Worm (Caenorhabditis elegans) whole organism, L4 larva: ENCODE results near the gene F55B12.2.

Experiments used
- F10B5.3 ChIP-seq: sonication (generic microtip); optimal IDR thresholded peaks from 2 replicates; lab custom pipeline; 2016; ENCODE audit warnings: mild to moderate bottlenecking, missing genetic modification characterization, missing compliant biosample characterization
- F26F4.8 ChIP-seq: fragments of 200-800 bp; sonication (Bioruptor generic); conservative IDR thresholded peaks from 2 replicates; pipeline ENCODE4 v1.3.6; 2022; ENCODE audit warnings: missing genetic modification characterization, missing compliant biosample characterization
- T20F7.1 ChIP-seq: fragments of 200-800 bp; sonication (Bioruptor generic); optimal IDR thresholded peaks from 2 replicates; lab custom pipeline; 2018; ENCODE audit warnings: mild to moderate bottlenecking, missing genetic modification characterization, missing compliant biosample characterization
- Y105C5A.15 ChIP-seq: fragments of 200-800 bp; sonication (Bioruptor generic); IDR thresholded peaks from 2 replicates; pipeline ENCODE4 v1.3.6; 2022; ENCODE audit warnings: missing genetic modification characterization, missing compliant biosample characterization
- Y5F2A.4 ChIP-seq: fragments of 200-800 bp; sonication (Bioruptor generic); optimal IDR thresholded peaks from 2 replicates; lab custom pipeline; 2018; ENCODE audit warnings: mild to moderate bottlenecking, missing genetic modification characterization, missing compliant biosample characterization
- Y75B8A.6 ChIP-seq: fragments of 200-800 bp; sonication (Bioruptor generic); IDR thresholded peaks from 2 replicates; pipeline ENCODE4 v1.3.6; 2022; ENCODE audit warnings: missing genetic modification reagents, missing genetic modification characterization, missing compliant biosample characterization
- ZK546.5 ChIP-seq, 2 experiments: sonication (generic microtip); optimal IDR thresholded peaks; 2 replicates each; lab custom pipeline; 2017; ENCODE audit warnings: missing biosample characterization in 2 of 2, missing genetic modification characterization in 2 of 2
- aha-1 ChIP-seq: fragments of 150-350 bp; peaks from one replicate; lab custom pipeline; 2014; ENCODE audit warnings: missing biosample characterization, missing genetic modification characterization
- ama-1 ChIP-seq: fragments of 150-350 bp; optimal IDR thresholded peaks from 2 replicates; lab custom pipeline; 2014; ENCODE audit warnings: inconsistent platforms, mixed read lengths
- arid-1 ChIP-seq: fragments of 200-800 bp; sonication (Bioruptor generic); conservative IDR thresholded peaks from 2 replicates; pipeline ENCODE4 v1.3.6; 2022; ENCODE audit warnings: missing genetic modification reagents, missing genetic modification characterization, missing compliant biosample characterization
- attf-4 ChIP-seq: sonication (generic microtip); optimal IDR thresholded peaks from 3 replicates; lab custom pipeline; 2017; ENCODE audit warnings: missing biosample characterization, missing genetic modification characterization
- ceh-20 ChIP-seq: fragments of 200-800 bp; sonication (Bioruptor generic); IDR thresholded peaks from 2 replicates; pipeline ENCODE4 v1.3.6; 2022; ENCODE audit warnings: missing genetic modification reagents, missing genetic modification characterization, missing compliant biosample characterization
- ceh-28 ChIP-seq: fragments of 150-350 bp; optimal IDR thresholded peaks from 2 replicates; lab custom pipeline; 2014; ENCODE audit warnings: missing biosample characterization, missing genetic modification reagents, missing genetic modification characterization
- ceh-62 ChIP-seq: sonication (generic microtip); optimal IDR thresholded peaks from 2 replicates; lab custom pipeline; 2017; ENCODE audit warnings: missing biosample characterization, missing genetic modification characterization
- ctbp-1 ChIP-seq: fragments of 200-800 bp; sonication (Bioruptor generic); IDR thresholded peaks from 2 replicates; pipeline ENCODE4 v1.3.6; 2022; ENCODE audit warnings: missing genetic modification reagents, missing genetic modification characterization, missing compliant biosample characterization
- daf-16 ChIP-seq, 3 experiments: sonication (generic microtip); optimal IDR thresholded peaks; 2 replicates each; lab custom pipeline; 2016 to 2017; ENCODE audit warnings: missing genetic modification characterization in 3 of 3, missing genetic modification reagents in 3 of 3, mild to moderate bottlenecking in 2 of 3, missing compliant biosample characterization in 2 of 3, missing biosample characterization in 1 of 3, moderate library complexity in 1 of 3
- daf-19 ChIP-seq: fragments of 200-800 bp; sonication (Bioruptor generic); conservative IDR thresholded peaks from 2 replicates; pipeline ENCODE4 v1.3.6; 2022; ENCODE audit warnings: missing genetic modification characterization, missing compliant biosample characterization
- dmd-6 ChIP-seq: fragments of 200-800 bp; sonication (Bioruptor generic); IDR thresholded peaks from 2 replicates; pipeline ENCODE4 v1.3.6; 2022; ENCODE audit warnings: missing genetic modification reagents, missing genetic modification characterization, missing compliant biosample characterization
- egl-43 ChIP-seq: fragments of 200-800 bp; sonication (Bioruptor generic); IDR thresholded peaks from 2 replicates; pipeline ENCODE4 v1.3.6; 2022; ENCODE audit warnings: missing genetic modification reagents, missing genetic modification characterization, missing compliant biosample characterization
- fkh-10 ChIP-seq: fragments of 150-350 bp; optimal IDR thresholded peaks from 2 replicates; lab custom pipeline; 2014; ENCODE audit warnings: missing biosample characterization, missing genetic modification reagents, missing genetic modification characterization
- hlh-11 ChIP-seq: fragments of 200-800 bp; sonication (Bioruptor generic); optimal IDR thresholded peaks from 2 replicates; lab custom pipeline; 2018; ENCODE audit warnings: mild to moderate bottlenecking, missing genetic modification characterization, missing compliant biosample characterization
- hlh-30 ChIP-seq: sonication (generic microtip); optimal IDR thresholded peaks from 2 replicates; lab custom pipeline; 2017; ENCODE audit warnings: antibody characterized with exemption, mild to moderate bottlenecking, missing genetic modification characterization, missing compliant biosample characterization; ENCODE audit not compliant: insufficient read depth
- lin-1 ChIP-seq: fragments of 200-800 bp; sonication (Bioruptor generic); IDR thresholded peaks from 2 replicates; pipeline ENCODE4 v1.3.6; 2022; ENCODE audit warnings: missing genetic modification reagents, missing genetic modification characterization, missing compliant biosample characterization
- lir-3 ChIP-seq: sonication (generic microtip); optimal IDR thresholded peaks from 2 replicates; lab custom pipeline; 2016; ENCODE audit warnings: mild to moderate bottlenecking, missing genetic modification characterization, missing compliant biosample characterization
- lsy-2 ChIP-seq, 2 experiments: fragments of 150-350 bp in 1 of 2; sonication (generic microtip) in 1 of 2; optimal IDR thresholded peaks; 2 replicates each; lab custom pipeline; 2014 to 2017; ENCODE audit warnings: missing biosample characterization in 2 of 2, missing genetic modification characterization in 2 of 2
- madf-5 ChIP-seq, 2 experiments: fragments of 200-800 bp; sonication (Bioruptor generic); IDR thresholded peaks; 2 replicates each; pipeline ENCODE4 v1.3.6; 2022; ENCODE audit warnings: missing compliant biosample characterization in 2 of 2, missing genetic modification characterization in 2 of 2
- mdl-1 ChIP-seq, 2 experiments: fragments of 150-350 bp in 1 of 2; sonication (generic microtip) in 1 of 2; optimal IDR thresholded peaks; 2 replicates each; lab custom pipeline; 2014 to 2017; ENCODE audit warnings: missing biosample characterization in 2 of 2, missing genetic modification characterization in 2 of 2
- mes-2 ChIP-seq: sonication (generic microtip); optimal IDR thresholded peaks from 2 replicates; lab custom pipeline; 2016; ENCODE audit warnings: missing genotype, mild to moderate bottlenecking, missing genetic modification characterization, missing compliant biosample characterization; ENCODE audit not compliant: poor library complexity, severe bottlenecking
- nhr-11 ChIP-seq: fragments of 150-350 bp; optimal IDR thresholded peaks from 2 replicates; lab custom pipeline; 2014; ENCODE audit warnings: missing biosample characterization, missing genetic modification characterization
- nhr-111 ChIP-seq: fragments of 200-800 bp; sonication (Bioruptor generic); optimal IDR thresholded peaks from 2 replicates; lab custom pipeline; 2018; ENCODE audit warnings: mild to moderate bottlenecking, missing genetic modification characterization, missing compliant biosample characterization
- nhr-237 ChIP-seq: sonication (generic microtip); optimal IDR thresholded peaks from 2 replicates; lab custom pipeline; 2017; ENCODE audit warnings: missing biosample characterization, missing genetic modification characterization
- nhr-28 ChIP-seq: fragments of 150-350 bp; optimal IDR thresholded peaks from 2 replicates; lab custom pipeline; 2014; ENCODE audit warnings: missing biosample characterization, missing genetic modification characterization
- nhr-42 ChIP-seq: fragments of 200-800 bp; sonication (Bioruptor generic); IDR thresholded peaks from 2 replicates; pipeline ENCODE4 v1.3.6; 2022; ENCODE audit warnings: missing genetic modification characterization, missing compliant biosample characterization
- nhr-48 ChIP-seq: sonication (generic microtip); optimal IDR thresholded peaks from 2 replicates; lab custom pipeline; 2016; ENCODE audit warnings: mild to moderate bottlenecking, missing genetic modification characterization, missing compliant biosample characterization
- nhr-6 ChIP-seq: fragments of 150-350 bp; optimal IDR thresholded peaks from 2 replicates; lab custom pipeline; 2014; ENCODE audit warnings: missing biosample characterization, missing genetic modification characterization
- nhr-77 ChIP-seq: fragments of 150-350 bp; optimal IDR thresholded peaks from 2 replicates; lab custom pipeline; 2014; ENCODE audit warnings: missing biosample characterization, missing genetic modification characterization
- pqm-1 ChIP-seq: sonication (generic microtip); optimal IDR thresholded peaks from 2 replicates; lab custom pipeline; 2017; ENCODE audit warnings: missing biosample characterization, missing genetic modification characterization
- rbr-2 ChIP-seq: sonication (generic microtip); optimal IDR thresholded peaks from 2 replicates; lab custom pipeline; 2016; ENCODE audit warnings: missing genotype, missing genetic modification characterization, missing compliant biosample characterization
- saeg-2 ChIP-seq: fragments of 200-800 bp; sonication (Bioruptor generic); IDR thresholded peaks from 2 replicates; pipeline ENCODE4 v1.3.6; 2022; ENCODE audit warnings: missing genetic modification reagents, missing genetic modification characterization, missing compliant biosample characterization
- set-16 ChIP-seq: fragments of 200-800 bp; sonication (Bioruptor generic); IDR thresholded peaks from 2 replicates; pipeline ENCODE4 v1.3.6; 2022; ENCODE audit warnings: missing genetic modification reagents, missing genetic modification characterization, missing compliant biosample characterization
- snpc-1.2 ChIP-seq: fragments of 200-800 bp; sonication (Bioruptor generic); IDR thresholded peaks from 2 replicates; pipeline ENCODE4 v1.3.6; 2022; ENCODE audit warnings: missing genetic modification reagents, missing genetic modification characterization, missing compliant biosample characterization
- spr-1 ChIP-seq: sonication (generic microtip); optimal IDR thresholded peaks from 2 replicates; lab custom pipeline; 2016; ENCODE audit warnings: mild to moderate bottlenecking, missing genetic modification characterization, missing compliant biosample characterization
- spr-3 ChIP-seq: fragments of 200-800 bp; sonication (Bioruptor generic); optimal IDR thresholded peaks from 2 replicates; lab custom pipeline; 2018; ENCODE audit warnings: mild to moderate bottlenecking, missing genetic modification characterization, missing compliant biosample characterization
- tag-97 ChIP-seq: fragments of 200-800 bp; sonication (Bioruptor generic); IDR thresholded peaks from 2 replicates; pipeline ENCODE4 v1.3.6; 2022; ENCODE audit warnings: missing genetic modification characterization, missing compliant biosample characterization
- unc-62 ChIP-seq, 3 experiments: fragments of 150-350 bp in 1 of 3; sonication (generic microtip); optimal IDR thresholded peaks in 2 of 3; peaks in 1 of 3; 1 replicate in 1 of 3; 2 replicates in 2 of 3; lab custom pipeline; 2014 to 2017; ENCODE audit warnings: missing biosample characterization in 3 of 3, missing genetic modification characterization in 3 of 3, missing genetic modification reagents in 3 of 3, missing genotype in 1 of 3
- vab-7 ChIP-seq: fragments of 200-800 bp; sonication (Bioruptor generic); IDR thresholded peaks from 2 replicates; pipeline ENCODE4 v1.3.6; 2022; ENCODE audit warnings: missing genetic modification reagents, missing genetic modification characterization, missing compliant biosample characterization
- zag-1 ChIP-seq: fragments of 150-350 bp; optimal IDR thresholded peaks from 2 replicates; lab custom pipeline; 2014; ENCODE audit warnings: missing biosample characterization, missing genetic modification characterization
- zfp-3 ChIP-seq: fragments of 200-800 bp; sonication (Bioruptor generic); conservative IDR thresholded peaks from 2 replicates; pipeline ENCODE4 v1.3.6; 2022; ENCODE audit warnings: missing genetic modification reagents, missing genetic modification characterization, missing compliant biosample characterization
- zip-2 ChIP-seq: fragments of 150-350 bp; optimal IDR thresholded peaks from 2 replicates; lab custom pipeline; 2014; ENCODE audit warnings: missing biosample characterization, missing genetic modification characterization
- ztf-11 ChIP-seq: fragments of 150-350 bp; optimal IDR thresholded peaks from 2 replicates; lab custom pipeline; 2014; ENCODE audit warnings: missing biosample characterization, missing genetic modification characterization
- ztf-7 ChIP-seq: fragments of 150-350 bp; optimal IDR thresholded peaks from 2 replicates; lab custom pipeline; 2014; ENCODE audit warnings: missing biosample characterization, missing genetic modification characterization

F55B12.2 gene

ce11 chrV:13789362-13789761 lies 27.4 kb downstream of the F55B12.2 start (continued):
- TF ChIP-seq tag-97 (GFP tag; lab: Robert Waterston, UW), result no peak
- no peak for TF ChIP-seq Y75B8A.6 (GFP tag; lab: Robert Waterston, UW)
- TF ChIP-seq lin-1 (GFP tag; lab: Robert Waterston, UW), result peak; percentile 40; the same call in 1 of the 2 replicates
- no peak for TF ChIP-seq snpc-1.2 (GFP tag; lab: Robert Waterston, UW)
- no peak for TF ChIP-seq ztf-11 (tag; lab: Kevin White, UChicago)
- peak; percentile 94 for TF ChIP-seq nhr-77 (tag; lab: Kevin White, UChicago)
- peak; percentile 73 for TF ChIP-seq mes-2
- no peak for TF ChIP-seq ZK546.5 (tag; optimal IDR thresholded peaks at IDR 0.05; lab: Kevin White, UChicago)
- TF ChIP-seq spr-1 (tag; lab: Kevin White, UChicago), result peak; percentile 15
- no peak for TF ChIP-seq nhr-42 (GFP tag; lab: Robert Waterston, UW)
- TF ChIP-seq set-16 (GFP tag; lab: Robert Waterston, UW), result peak; percentile 35; the same call in 1 of the 2 replicates
- TF ChIP-seq spr-3 (GFP tag; lab: Kevin White, UChicago), result no peak
- peak; percentile 82 for TF ChIP-seq dmd-6 (GFP tag; lab: Robert Waterston, UW)
- TF ChIP-seq hlh-11 (tag; lab: Kevin White, UChicago), result peak; percentile 91
- no peak for TF ChIP-seq Y105C5A.15 (GFP tag; lab: Robert Waterston, UW)
- peak in 1 of 2 experiments; percentile 100 for TF ChIP-seq unc-62 (GFP tag; optimal IDR thresholded peaks at IDR 0.05 in 1 of 2; lab: Kevin White, UChicago)
- no peak for TF ChIP-seq unc-62 (tag; optimal IDR thresholded peaks at IDR 0.05; lab: Kevin White, UChicago)
- no peak; the same call in 1 of the 2 replicates for TF ChIP-seq arid-1 (GFP tag; lab: Robert Waterston, UW)
- no peak for TF ChIP-seq nhr-111
- TF ChIP-seq attf-4 (tag; lab: Kevin White, UChicago), result peak; percentile 7
- peak; percentile 99 for TF ChIP-seq nhr-6
- TF ChIP-seq zag-1 (tag; lab: Kevin White, UChicago), result no peak
- peak; percentile 84 to 88 for TF ChIP-seq lsy-2 (tag; optimal IDR thresholded peaks at IDR 0.05; lab: Kevin White, UChicago)
- TF ChIP-seq ztf-7 (tag; lab: Kevin White, UChicago), result no peak
- no peak for TF ChIP-seq zip-2
- no peak for TF ChIP-seq nhr-237 (tag; lab: Kevin White, UChicago)
- TF ChIP-seq pqm-1 (tag; lab: Kevin White, UChicago), result no peak
- TF ChIP-seq nhr-11 (tag; lab: Kevin White, UChicago), result peak; percentile 96
- peak; percentile 72 for TF ChIP-seq ama-1
- no peak for TF ChIP-seq F26F4.8 (GFP tag; lab: Robert Waterston, UW)
- TF ChIP-seq ctbp-1, result peak; percentile 30; the same call in 1 of the 2 replicates
- peak; percentile 70 for TF ChIP-seq egl-43 (GFP tag; lab: Robert Waterston, UW)
- TF ChIP-seq ceh-20 (GFP tag; lab: Robert Waterston, UW), result peak; percentile 82
- TF ChIP-seq ceh-28 (tag; lab: Kevin White, UChicago), result peak; percentile 35
- peak; percentile 33 for TF ChIP-seq F10B5.3 (tag; lab: Kevin White, UChicago)
- no peak for TF ChIP-seq madf-5 (GFP tag; IDR thresholded peaks at IDR 0.05; lab: Robert Waterston, UW)
- TF ChIP-seq Y5F2A.4, result no peak
- no peak for TF ChIP-seq zfp-3 (GFP tag; lab: Robert Waterston, UW)
- TF ChIP-seq aha-1, result peak; percentile 91
- peak; percentile 40 to 87 for TF ChIP-seq mdl-1 (tag; optimal IDR thresholded peaks at IDR 0.05; lab: Kevin White, UChicago)
- TF ChIP-seq daf-16 (GFP tag; optimal IDR thresholded peaks at IDR 0.05; lab: Kevin White, UChicago), result peak; percentile 50 to 51
- peak; percentile 90 for TF ChIP-seq daf-16 (tag; optimal IDR thresholded peaks at IDR 0.05; lab: Kevin White, UChicago)
- TF ChIP-seq T20F7.1 (GFP tag; lab: Kevin White, UChicago), result peak; percentile 80
- peak; percentile 77 for TF ChIP-seq rbr-2 (tag; lab: Kevin White, UChicago)
- no peak for TF ChIP-seq vab-7 (GFP tag; lab: Robert Waterston, UW)
- no peak for TF ChIP-seq ceh-62
- peak; percentile 52; the same call in 1 of the 2 replicates for TF ChIP-seq saeg-2 (GFP tag; lab: Robert Waterston, UW)
- TF ChIP-seq nhr-28, result peak; percentile 89
- no peak for TF ChIP-seq lir-3 (tag; lab: Kevin White, UChicago)
- TF ChIP-seq nhr-48 (tag; lab: Kevin White, UChicago), result peak; percentile 3
- no peak for TF ChIP-seq daf-19 (GFP tag; lab: Robert Waterston, UW)
- peak; percentile 74 for TF ChIP-seq fkh-10 (GFP tag; lab: Kevin White, UChicago)
- TF ChIP-seq hlh-30 (tag; lab: Kevin White, UChicago), result peak; percentile 86
